Fruit fly (Drosophila melanogaster) whole organism, embryonic: ENCODE measurements around the gene CG17738.

Experiments
- Ada2b ChIP-seq: fragments of 200-800 bp; sonication (Bioruptor generic); IDR thresholded peaks from 2 replicates; pipeline ENCODE4 v1.3.6; 2022; ENCODE audit warnings: missing biosample characterization, missing genetic modification characterization
- Adf1 ChIP-seq: fragments of 200-800 bp; sonication (Bioruptor generic); IDR thresholded peaks from 2 replicates; pipeline ENCODE4 v1.3.6; 2022; ENCODE audit warnings: missing biosample characterization, missing genetic modification characterization
- Antp ChIP-seq: fragments of 200-800 bp; sonication (Bioruptor generic); optimal IDR thresholded peaks from 3 replicates; lab custom pipeline; 2016; ENCODE audit warnings: missing biosample characterization, missing genetic modification characterization
- Atf6 ChIP-seq: fragments of 200-800 bp; sonication (Bioruptor generic); IDR thresholded peaks from 2 replicates; pipeline ENCODE4 v1.3.6; 2022; ENCODE audit warnings: missing biosample characterization, missing genetic modification characterization
- B-H2 ChIP-seq: fragments of 200-800 bp; sonication (Bioruptor generic); optimal IDR thresholded peaks from 2 replicates; lab custom pipeline; 2018; ENCODE audit warnings: missing biosample characterization, mild to moderate bottlenecking, missing genetic modification characterization
- Bgb ChIP-seq: fragments of 200-800 bp; sonication (Bioruptor generic); IDR thresholded peaks from 2 replicates; pipeline ENCODE4 v1.3.6; 2022; ENCODE audit warnings: missing biosample characterization, missing genetic modification characterization; ENCODE audit not compliant: partially characterized antibody
- CG10321 ChIP-seq: fragments of 200-800 bp; sonication (Bioruptor generic); IDR thresholded peaks from 2 replicates; pipeline ENCODE4 v1.3.6; 2022; ENCODE audit warnings: missing biosample characterization, missing genetic modification characterization
- CG10366 ChIP-seq: fragments of 200-800 bp; sonication (Bioruptor generic); IDR thresholded peaks from 2 replicates; pipeline ENCODE4 v1.3.6; 2022; ENCODE audit warnings: missing biosample characterization, missing genetic modification characterization
- CG11085 ChIP-seq: fragments of 200-800 bp; sonication (Bioruptor generic); IDR thresholded peaks from 2 replicates; pipeline ENCODE4 v1.3.6; 2022; ENCODE audit warnings: missing biosample characterization, missing genetic modification characterization
- CG12071 ChIP-seq: fragments of 200-800 bp; sonication (Bioruptor generic); optimal IDR thresholded peaks from 3 replicates; lab custom pipeline; 2018; ENCODE audit warnings: missing biosample characterization, mild to moderate bottlenecking, missing genetic modification characterization
- CG12299 ChIP-seq: fragments of 200-800 bp; sonication (Bioruptor generic); optimal IDR thresholded peaks from 2 replicates; lab custom pipeline; 2018; ENCODE audit warnings: missing biosample characterization, mild to moderate bottlenecking, missing genetic modification characterization
- CG1792 ChIP-seq: fragments of 200-800 bp; sonication (Bioruptor generic); optimal IDR thresholded peaks from 2 replicates; lab custom pipeline; 2016; ENCODE audit warnings: missing biosample characterization, missing genetic modification characterization
- CG18476 ChIP-seq: fragments of 200-800 bp; sonication (Bioruptor generic); optimal IDR thresholded peaks from 2 replicates; lab custom pipeline; 2016; ENCODE audit warnings: missing biosample characterization, mild to moderate bottlenecking, missing genetic modification characterization
- CG31365 ChIP-seq: fragments of 200-800 bp; sonication (Bioruptor generic); optimal IDR thresholded peaks from 2 replicates; lab custom pipeline; 2018; ENCODE audit warnings: missing biosample characterization, mild to moderate bottlenecking, missing genetic modification characterization
- CG32767 ChIP-seq: fragments of 200-800 bp; sonication (Bioruptor generic); IDR thresholded peaks from 2 replicates; pipeline ENCODE4 v1.3.6; 2022; ENCODE audit warnings: missing biosample characterization, missing genetic modification characterization
- CG3995 ChIP-seq: fragments of 200-800 bp; sonication (Bioruptor generic); optimal IDR thresholded peaks from 3 replicates; lab custom pipeline; 2016; ENCODE audit warnings: missing biosample characterization, missing genetic modification characterization
- CG6272 ChIP-seq: fragments of 200-800 bp; sonication (Bioruptor generic); IDR thresholded peaks from 2 replicates; pipeline ENCODE4 v1.3.6; 2022; ENCODE audit warnings: missing biosample characterization, missing genetic modification characterization
- CG8924 ChIP-seq: fragments of 200-800 bp; optimal IDR thresholded peaks from 3 replicates; lab custom pipeline; 2019; ENCODE audit warnings: missing biosample characterization, mild to moderate bottlenecking, missing genetic modification characterization, moderate library complexity
- CG9215 ChIP-seq: fragments of 200-800 bp; sonication (Bioruptor generic); IDR thresholded peaks from 2 replicates; pipeline ENCODE4 v1.3.6; 2022; ENCODE audit warnings: missing biosample characterization, missing genetic modification characterization
- Drgx ChIP-seq: fragments of 200-800 bp; sonication (Bioruptor generic); IDR thresholded peaks from 2 replicates; pipeline ENCODE4 v1.3.6; 2022; ENCODE audit warnings: missing biosample characterization, missing genetic modification characterization
- Gug ChIP-seq: fragments of 200-800 bp; sonication (Bioruptor generic); IDR thresholded peaks from 4 replicates; pipeline ENCODE4 v1.3.6; 2022; ENCODE audit warnings: missing biosample characterization, missing genetic modification characterization
- Meics ChIP-seq: fragments of 200-800 bp; sonication (Bioruptor generic); optimal IDR thresholded peaks from 2 replicates; lab custom pipeline; 2017; ENCODE audit warnings: missing biosample characterization, mild to moderate bottlenecking, missing genetic modification characterization
- NK7.1 ChIP-seq: fragments of 200-800 bp; sonication (Bioruptor generic); optimal IDR thresholded peaks from 3 replicates; lab custom pipeline; 2016; ENCODE audit warnings: missing biosample characterization, missing genetic modification characterization
- Nf-YC ChIP-seq: fragments of 200-800 bp; optimal IDR thresholded peaks from 3 replicates; lab custom pipeline; 2019; ENCODE audit warnings: missing biosample characterization, mild to moderate bottlenecking, missing genetic modification characterization, moderate library complexity
- NfI ChIP-seq: fragments of 200-800 bp; sonication (Bioruptor generic); optimal IDR thresholded peaks from 3 replicates; lab custom pipeline; 2018; ENCODE audit warnings: missing biosample characterization, mild to moderate bottlenecking, missing genetic modification characterization, moderate library complexity
- Oaz ChIP-seq: fragments of 200-800 bp; sonication (Bioruptor generic); IDR thresholded peaks from 2 replicates; pipeline ENCODE4 v1.3.6; 2022; ENCODE audit warnings: missing biosample characterization, missing genetic modification characterization
- Opbp ChIP-seq: fragments of 200-800 bp; sonication (Bioruptor generic); IDR thresholded peaks from 3 replicates; pipeline ENCODE4 v1.3.6; 2022; ENCODE audit warnings: missing biosample characterization, missing genetic modification characterization; ENCODE audit not compliant: partially characterized antibody
- Trl ChIP-seq, 3 experiments: fragments of >200 bp in 2 of 3; fragments of 200-800 bp in 1 of 3; sonication (Bioruptor generic) in 1 of 3; optimal IDR thresholded peaks; 2 replicates in 1 of 3; 3 replicates in 2 of 3; lab custom pipeline; 2016 to 2017; ENCODE audit warnings: missing biosample characterization in 1 of 3, missing genetic modification characterization in 1 of 3
- amos ChIP-seq: fragments of 200-800 bp; sonication (Bioruptor generic); IDR thresholded peaks from 2 replicates; pipeline ENCODE4 v1.3.6; 2022; ENCODE audit warnings: missing biosample characterization, missing genetic modification characterization; ENCODE audit not compliant: partially characterized antibody
- cad ChIP-seq: fragments of >200 bp; optimal IDR thresholded peaks from 2 replicates; lab custom pipeline; 2017; ENCODE audit warnings: missing biosample characterization, missing genetic modification characterization
- esg ChIP-seq: fragments of 200-800 bp; sonication (Bioruptor generic); conservative IDR thresholded peaks from 2 replicates; pipeline ENCODE4 v1.3.6; 2022; ENCODE audit warnings: missing biosample characterization, missing genetic modification characterization
- gfzf ChIP-seq: fragments of 200-800 bp; sonication (Bioruptor generic); optimal IDR thresholded peaks from 2 replicates; lab custom pipeline; 2016; ENCODE audit warnings: missing biosample characterization, mild to moderate bottlenecking, missing genetic modification characterization, moderate library complexity
- grau ChIP-seq: fragments of 200-800 bp; optimal IDR thresholded peaks from 3 replicates; lab custom pipeline; 2019; ENCODE audit warnings: missing biosample characterization, mild to moderate bottlenecking, missing genetic modification characterization, moderate library complexity
- gsb-n ChIP-seq: fragments of 200-800 bp; sonication (Bioruptor generic); optimal IDR thresholded peaks from 3 replicates; lab custom pipeline; 2018; ENCODE audit warnings: missing biosample characterization, mild to moderate bottlenecking, missing genetic modification characterization
- insv ChIP-seq, 2 experiments: fragments of 200-800 bp; sonication (Bioruptor generic); optimal IDR thresholded peaks; 3 replicates each; lab custom pipeline; 2016 to 2018; ENCODE audit warnings: missing biosample characterization in 2 of 2, missing genetic modification characterization in 2 of 2
- knrl ChIP-seq: fragments of 200-800 bp; sonication (Bioruptor generic); IDR thresholded peaks from 3 replicates; pipeline ENCODE4 v1.3.6; 2022; ENCODE audit warnings: missing biosample characterization, missing genetic modification characterization; ENCODE audit not compliant: partially characterized antibody
- nerfin-2 ChIP-seq: fragments of 200-800 bp; sonication (Bioruptor generic); IDR thresholded peaks from 2 replicates; pipeline ENCODE4 v1.3.6; 2022; ENCODE audit warnings: missing biosample characterization, missing genetic modification characterization; ENCODE audit not compliant: partially characterized antibody
- oc ChIP-seq: fragments of 200-800 bp; sonication (Bioruptor generic); optimal IDR thresholded peaks from 2 replicates; lab custom pipeline; 2018; ENCODE audit warnings: missing biosample characterization, mild to moderate bottlenecking, missing genetic modification characterization, moderate library complexity
- pan ChIP-seq, 4 experiments: fragments of >200 bp in 3 of 4; fragments of 200-800 bp in 1 of 4; sonication (Bioruptor generic) in 1 of 4; optimal IDR thresholded peaks in 3 of 4; IDR thresholded peaks in 1 of 4; 2 replicates each; pipeline versions ENCODE4 v1.3.6 to Lab custom; 2017 to 2022; ENCODE audit warnings: missing biosample characterization in 2 of 4, missing genetic modification characterization in 2 of 4, mixed read lengths in 1 of 4
- ranshi ChIP-seq: fragments of 200-800 bp; sonication (Bioruptor generic); IDR thresholded peaks from 2 replicates; pipeline ENCODE4 v1.3.6; 2022; ENCODE audit warnings: missing biosample characterization, missing genetic modification characterization
- repo ChIP-seq: fragments of 200-800 bp; sonication (Bioruptor generic); optimal IDR thresholded peaks from 2 replicates; lab custom pipeline; 2016; ENCODE audit warnings: missing biosample characterization, missing genetic modification characterization
- sens ChIP-seq: fragments of 200-800 bp; sonication (Bioruptor generic); peaks from one replicate; lab custom pipeline; 2016; ENCODE audit warnings: missing biosample characterization, missing genetic modification characterization
- sens-2 ChIP-seq: fragments of 200-800 bp; sonication (Bioruptor generic); IDR thresholded peaks from 2 replicates; pipeline ENCODE4 v1.3.6; 2022; ENCODE audit warnings: missing biosample characterization, missing genetic modification characterization
- slp2 ChIP-seq: fragments of 200-800 bp; sonication (Bioruptor generic); optimal IDR thresholded peaks from 2 replicates; lab custom pipeline; 2016; ENCODE audit warnings: missing biosample characterization, missing genetic modification characterization
- unpg ChIP-seq: fragments of 200-800 bp; sonication (Bioruptor generic); optimal IDR thresholded peaks from 3 replicates; lab custom pipeline; 2018; ENCODE audit warnings: missing biosample characterization, mild to moderate bottlenecking, missing genetic modification characterization, moderate library complexity
- wor ChIP-seq: fragments of 200-800 bp; sonication (Bioruptor generic); IDR thresholded peaks from 2 replicates; pipeline ENCODE4 v1.3.6; 2022; ENCODE audit warnings: missing biosample characterization, missing genetic modification characterization
- zen2 ChIP-seq: fragments of 200-800 bp; sonication (Bioruptor generic); IDR thresholded peaks from 3 replicates; pipeline ENCODE4 v1.3.6; 2022; ENCODE audit warnings: missing biosample characterization, missing genetic modification characterization; ENCODE audit not compliant: partially characterized antibody

Gene CG17738

DNA sequence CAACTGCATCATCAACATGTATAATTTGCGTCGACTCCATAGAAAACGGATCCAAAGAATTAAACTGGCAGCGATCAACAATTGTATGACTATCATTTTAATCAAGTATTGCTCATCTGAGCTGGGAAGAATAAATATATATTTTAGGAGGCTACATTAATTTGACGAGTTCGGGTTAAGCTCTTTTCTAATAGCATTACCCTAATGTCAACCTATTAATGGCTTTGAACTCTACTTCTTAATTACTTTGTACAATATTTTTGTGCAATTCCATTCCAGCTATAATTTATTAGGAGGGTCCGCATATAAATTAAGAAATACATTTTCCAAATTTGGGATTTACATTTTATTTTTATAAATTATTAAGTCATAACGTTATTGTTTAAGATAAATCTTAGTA lies 33.9 kb upstream of the CG17738 start, which contains the start of gene Cyp313a2:
Gene Cyp313a2, minus strand, starts transcription at position 101 of the 400 bp plus-strand sequence.
- TF ChIP-seq wor (no peak), Meics (GFP tag; lab: Kevin White, UChicago) (no peak), NfI (no peak), B-H2 (no peak), Oaz (GFP tag; lab: Robert Waterston, UW) (no peak), CG12299 (tag; lab: Kevin White, UChicago) (no peak), CG31365 (tag; lab: Kevin White, UChicago) (no peak), sens-2 (GFP tag; lab: Robert Waterston, UW) (no peak), Antp (GFP tag; lab: Kevin White, UChicago) (no peak), Gug (no peak), CG18476 (GFP tag; lab: Kevin White, UChicago) (no peak), pan (optimal IDR thresholded peaks at IDR 0.05; lab: Kevin White, UChicago) (no peak), pan (GFP tag; optimal IDR thresholded peaks at IDR 0.05 in 1 of 2, IDR thresholded peaks at IDR 0.05 in 1 of 2) (no peak), CG1792 (no peak)

DNA sequence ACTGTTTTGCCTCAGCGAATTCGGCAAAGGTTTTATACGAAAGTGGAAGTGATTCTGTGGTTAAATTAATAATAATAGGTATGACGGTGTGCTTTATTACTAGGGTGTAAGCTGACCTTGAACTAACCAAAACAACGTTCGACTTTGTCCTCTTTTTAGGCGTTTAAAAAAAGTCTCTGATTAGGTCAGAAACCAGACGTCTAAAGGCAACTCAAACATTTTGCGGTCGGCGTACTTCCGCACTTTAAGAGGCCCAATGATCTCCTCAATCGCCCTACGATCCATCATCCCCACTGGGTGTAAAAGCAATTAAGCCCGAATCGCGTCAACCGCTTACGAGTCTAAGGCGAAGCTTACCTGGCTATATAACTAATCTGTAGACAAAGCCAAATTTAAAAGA lies 31.5 kb upstream of the CG17738 start, which contains the start of gene Cyp313a3:
Gene Cyp313a3, minus strand, starts transcription at position 101 of the 400 bp plus-strand sequence.
- TF ChIP-seq repo (GFP tag; lab: Kevin White, UChicago) (no peak), CG8924 (tag; lab: Kevin White, UChicago) (no peak), CG11085 (GFP tag; lab: Robert Waterston, UW) (no peak), NK7.1 (no peak), CG32767 (no peak), CG3995 (GFP tag; lab: Kevin White, UChicago) (no peak), grau (no peak), knrl (GFP tag; lab: Robert Waterston, UW) (0 out of 3 replicates have a peak, but pooled peaks have one; percentile 6), cad (GFP tag; lab: Kevin White, UChicago) (no peak), oc (tag; lab: Kevin White, UChicago) (peak; percentile 1)
- TF ChIP-seq, all 482 proteins: peak for 2

DNA sequence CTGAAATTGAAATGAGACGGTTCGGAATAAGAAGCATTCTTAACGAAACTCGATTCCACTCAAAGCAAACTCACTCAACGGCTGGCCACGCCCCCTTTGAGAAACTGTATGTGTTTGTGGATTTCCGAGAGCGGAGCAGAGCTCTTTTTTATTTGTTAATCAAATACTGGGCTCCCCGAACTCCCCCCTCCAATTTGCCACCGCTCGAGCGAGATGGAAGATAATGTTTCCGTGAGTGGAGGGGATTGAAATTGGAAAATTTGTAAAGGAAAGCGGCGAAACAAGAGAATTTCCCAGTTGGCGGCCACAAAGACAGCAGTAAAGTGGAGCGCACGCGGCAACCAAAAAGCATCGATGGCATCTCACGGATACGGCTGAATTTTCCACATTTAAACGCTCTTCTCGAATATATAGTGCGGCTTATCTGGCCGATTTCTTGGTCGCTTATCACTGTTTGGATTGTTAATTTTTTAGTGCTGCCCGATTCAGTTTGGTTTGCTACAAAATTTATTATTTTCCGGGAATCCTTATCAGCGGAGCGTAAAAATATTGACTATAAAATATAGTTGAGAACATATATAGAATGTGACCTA lies 26.1 kb upstream of the CG17738 start:
- TF ChIP-seq slp2 (GFP tag; lab: Kevin White, UChicago): no peak
- TF ChIP-seq Ada2b (GFP tag; lab: Robert Waterston, UW): no peak
- peak; percentile 37; the same call in 1 of the 2 replicates for TF ChIP-seq Adf1
- peak; percentile 13 for TF ChIP-seq gsb-n (tag; lab: Kevin White, UChicago)
- no peak for TF ChIP-seq CG9215 (GFP tag; lab: Robert Waterston, UW)
- TF ChIP-seq gfzf (GFP tag; lab: Kevin White, UChicago): no peak
- TF ChIP-seq esg (GFP tag; lab: Robert Waterston, UW): no peak
- peak in 1 of 2 experiments; percentile 63 for TF ChIP-seq insv (GFP tag; optimal IDR thresholded peaks at IDR 0.05; lab: Kevin White, UChicago)
- 0 out of 3 replicates have a peak, but pooled peaks have one; percentile 10 for TF ChIP-seq Opbp
- TF ChIP-seq Drgx: no peak
- peak; percentile 81 for TF ChIP-seq CG10321 (GFP tag; lab: Robert Waterston, UW)
- TF ChIP-seq CG12071 (GFP tag; lab: Kevin White, UChicago): peak; percentile 12
- TF ChIP-seq Atf6 (GFP tag; lab: Robert Waterston, UW): no peak
- TF ChIP-seq ranshi (GFP tag; lab: Robert Waterston, UW): no peak
- peak; percentile 52; the same call in 1 of the 2 replicates for TF ChIP-seq amos
- TF ChIP-seq CG6272: no peak
- TF ChIP-seq unpg: peak; percentile 12
- TF ChIP-seq zen2: peak; percentile 27; the same call in 1 of the 3 replicates
- no peak for TF ChIP-seq nerfin-2 (GFP tag; lab: Robert Waterston, UW)
- no peak for TF ChIP-seq CG10366 (GFP tag; lab: Robert Waterston, UW)
- TF ChIP-seq sens (GFP tag; lab: Kevin White, UChicago): peak; percentile 51
- no peak for TF ChIP-seq cad (GFP tag; lab: Kevin White, UChicago)
- TF ChIP-seq Trl (optimal IDR thresholded peaks at IDR 0.05; lab: Kevin White, UChicago): peak; percentile 59 to 69
- TF ChIP-seq Trl (GFP tag; optimal IDR thresholded peaks at IDR 0.05; lab: Kevin White, UChicago): no peak
- TF ChIP-seq Nf-YC: peak; percentile 97
- peak; percentile 64; the same call in 1 of the 2 replicates for TF ChIP-seq Bgb
